Fruit fly (Drosophila melanogaster): ENCODE measurements around the gene trn.

- no peak for TF ChIP-seq CTCF (optimal IDR thresholded peaks at IDR 0.05)
- TF ChIP-seq CG8478 (optimal IDR thresholded peaks at IDR 0.05) = no peak
Measured at dm6 chr3L:13064935-13065334, 49.1 kb upstream of the trn start.

Data from S2 (cell line).